Fruit fly (Drosophila melanogaster) whole organism, adult: Measurements from ENCODE around the gene CG16820.

ENCODE experiments used
- CG11617 ChIP-seq: fragments of 200-800 bp; sonication (Bioruptor generic); optimal IDR thresholded peaks from 2 replicates; lab custom pipeline; 2017; ENCODE audit warnings: mild to moderate bottlenecking, missing biosample characterization, missing genetic modification reagents, missing genetic modification characterization
- CG12768 ChIP-seq: fragments of 200-800 bp; sonication (Bioruptor generic); optimal IDR thresholded peaks from 2 replicates; lab custom pipeline; 2017; ENCODE audit warnings: missing biosample characterization, missing genetic modification characterization, mild to moderate bottlenecking, moderate library complexity, missing genetic modification reagents
- CG14711 ChIP-seq: fragments of 200-800 bp; sonication (Bioruptor generic); optimal IDR thresholded peaks from 2 replicates; lab custom pipeline; 2018; ENCODE audit warnings: missing biosample characterization, mild to moderate bottlenecking, missing genetic modification characterization, moderate library complexity
- CG1620 ChIP-seq: fragments of 200-800 bp; sonication (Bioruptor generic); optimal IDR thresholded peaks from 2 replicates; lab custom pipeline; 2016; ENCODE audit warnings: missing biosample characterization, missing genetic modification characterization
- CG33017 ChIP-seq: fragments of 200-800 bp; sonication (Bioruptor generic); optimal IDR thresholded peaks from 2 replicates; lab custom pipeline; 2018; ENCODE audit warnings: missing biosample characterization, mild to moderate bottlenecking, missing genetic modification characterization, moderate library complexity
- CG5204 ChIP-seq: fragments of 200-800 bp; sonication (Bioruptor generic); optimal IDR thresholded peaks from 2 replicates; lab custom pipeline; 2016; ENCODE audit warnings: missing biosample characterization, missing genetic modification characterization
- CG7045 ChIP-seq: fragments of 200-800 bp; sonication (Bioruptor generic); optimal IDR thresholded peaks from 2 replicates; lab custom pipeline; 2017; ENCODE audit warnings: missing biosample characterization, mild to moderate bottlenecking, missing genetic modification characterization
- CG7101 ChIP-seq: fragments of 200-800 bp; sonication (Bioruptor generic); optimal IDR thresholded peaks from 2 replicates; lab custom pipeline; 2018; ENCODE audit warnings: missing biosample characterization, mild to moderate bottlenecking, missing genetic modification characterization, moderate library complexity
- Clk ChIP-seq: fragments of 200-800 bp; sonication (Bioruptor generic); optimal IDR thresholded peaks from 2 replicates; lab custom pipeline; 2017; ENCODE audit warnings: missing biosample characterization, missing genetic modification characterization
- Crg-1 ChIP-seq: fragments of 200-800 bp; sonication (Bioruptor generic); optimal IDR thresholded peaks from 2 replicates; lab custom pipeline; 2016; ENCODE audit warnings: missing biosample characterization, missing genetic modification characterization
- Hr96 ChIP-seq: fragments of 200-800 bp; sonication (Bioruptor generic); optimal IDR thresholded peaks from 2 replicates; lab custom pipeline; 2016; ENCODE audit warnings: missing biosample characterization, missing genetic modification characterization
- Mnt ChIP-seq: fragments of 200-800 bp; sonication (Bioruptor generic); optimal IDR thresholded peaks from 2 replicates; lab custom pipeline; 2016; ENCODE audit warnings: missing biosample characterization, mild to moderate bottlenecking, missing genetic modification characterization
- bab1 ChIP-seq: fragments of 200-800 bp; sonication (Bioruptor generic); optimal IDR thresholded peaks from 3 replicates; lab custom pipeline; 2019; ENCODE audit warnings: missing biosample characterization, mild to moderate bottlenecking, missing genetic modification characterization, moderate library complexity
- cic ChIP-seq: fragments of 200-800 bp; sonication (Bioruptor generic); optimal IDR thresholded peaks from 2 replicates; lab custom pipeline; 2017; ENCODE audit warnings: missing biosample characterization, mild to moderate bottlenecking, missing genetic modification characterization, moderate library complexity
- cnc ChIP-seq, 2 experiments: fragments of >200 bp; optimal IDR thresholded peaks; 2 replicates each; lab custom pipeline; 2017
- kay ChIP-seq: fragments of 200-800 bp; sonication (Bioruptor generic); peaks from one replicate; lab custom pipeline; 2016; ENCODE audit warnings: missing biosample characterization, missing genetic modification characterization, borderline replicate concordance
- ovo ChIP-seq: fragments of 200-800 bp; sonication (Bioruptor generic); optimal IDR thresholded peaks from 2 replicates; lab custom pipeline; 2016; ENCODE audit warnings: missing biosample characterization, missing genetic modification characterization
- pad ChIP-seq: fragments of 200-800 bp; sonication (Bioruptor generic); optimal IDR thresholded peaks from 3 replicates; lab custom pipeline; 2017; ENCODE audit warnings: missing biosample characterization, missing genetic modification characterization, mild to moderate bottlenecking, moderate library complexity, missing genetic modification reagents
- tj ChIP-seq: fragments of 200-800 bp; sonication (Bioruptor generic); optimal IDR thresholded peaks from 3 replicates; lab custom pipeline; 2017; ENCODE audit warnings: missing biosample characterization, mild to moderate bottlenecking, missing genetic modification characterization, moderate library complexity
- toe ChIP-seq: fragments of 200-800 bp; sonication (Bioruptor generic); optimal IDR thresholded peaks from 2 replicates; lab custom pipeline; 2016; ENCODE audit warnings: missing biosample characterization, missing genetic modification characterization

The CG16820 gene

dm6 chr2L:13291066-13291434 is 45.0 kb downstream of the CG16820 start:
- TF ChIP-seq Clk (GFP tag; lab: Kevin White, UChicago) (no peak), CG12768 (GFP tag; lab: Kevin White, UChicago) (no peak), Hr96 (GFP tag; lab: Kevin White, UChicago) (peak; percentile 13), cnc (optimal IDR thresholded peaks at IDR 0.05; lab: Kevin White, UChicago) (no peak), CG33017 (no peak), CG7101 (tag; lab: Kevin White, UChicago) (no peak)

- peak; percentile 48 for TF ChIP-seq kay (GFP tag; lab: Kevin White, UChicago)
- no peak for TF ChIP-seq pad
- TF ChIP-seq cnc (optimal IDR thresholded peaks at IDR 0.05; lab: Kevin White, UChicago): peak in 1 of 2 experiments; percentile 41
These were observed 46.0 kb downstream of the CG16820 start for dm6 chr2L:13291960-13292487.

dm6 chr2L:13292626-13293025 is 46.6 kb downstream of the CG16820 start, which contains the start of gene CG16824:
Gene CG16824, plus strand, starts transcription at chr2L:13293009.
- TF ChIP-seq toe (GFP tag; lab: Kevin White, UChicago) (no peak), ovo (GFP tag; lab: Kevin White, UChicago) (no peak), Crg-1 (GFP tag; lab: Kevin White, UChicago) (no peak), CG12768 (GFP tag; lab: Kevin White, UChicago) (no peak), CG5204 (GFP tag; lab: Kevin White, UChicago) (no peak), Clk (GFP tag; lab: Kevin White, UChicago) (no peak), CG7101 (tag; lab: Kevin White, UChicago) (no peak), cic (no peak), CG33017 (no peak), kay (GFP tag; lab: Kevin White, UChicago) (no peak), CG7045 (no peak), cnc (optimal IDR thresholded peaks at IDR 0.05; lab: Kevin White, UChicago) (no peak), Mnt (GFP tag; lab: Kevin White, UChicago) (no peak), pad (no peak), tj (no peak), bab1 (GFP tag; lab: Kevin White, UChicago) (no peak), CG14711 (tag; lab: Kevin White, UChicago) (no peak), CG1620 (no peak)

- TF ChIP-seq kay (GFP tag; lab: Kevin White, UChicago): no peak
- peak; percentile 32 for TF ChIP-seq Mnt (GFP tag; lab: Kevin White, UChicago)
- no peak for TF ChIP-seq toe (GFP tag; lab: Kevin White, UChicago)
- TF ChIP-seq CG5204 (GFP tag; lab: Kevin White, UChicago): no peak
- no peak for TF ChIP-seq Clk (GFP tag; lab: Kevin White, UChicago)
- TF ChIP-seq Hr96 (GFP tag; lab: Kevin White, UChicago): no peak
- TF ChIP-seq CG12768 (GFP tag; lab: Kevin White, UChicago): peak; percentile 6
- TF ChIP-seq CG14711 (tag; lab: Kevin White, UChicago): peak; percentile 65
- TF ChIP-seq Crg-1 (GFP tag; lab: Kevin White, UChicago): no peak
- no peak for TF ChIP-seq cnc (optimal IDR thresholded peaks at IDR 0.05; lab: Kevin White, UChicago)
- TF ChIP-seq tj: peak; percentile 92
- no peak for TF ChIP-seq CG33017
- TF ChIP-seq CG1620: no peak
- no peak for TF ChIP-seq CG7045
- no peak for TF ChIP-seq CG11617 (GFP tag; lab: Kevin White, UChicago)
- TF ChIP-seq cic: no peak
- TF ChIP-seq pad: peak; percentile 22
These were observed 50.1 kb downstream of the CG16820 start for dm6 chr2L:13295978-13296702.

- TF ChIP-seq cnc (optimal IDR thresholded peaks at IDR 0.05; lab: Kevin White, UChicago) (no peak), toe (GFP tag; lab: Kevin White, UChicago) (no peak), Crg-1 (GFP tag; lab: Kevin White, UChicago) (no peak), CG7101 (tag; lab: Kevin White, UChicago) (no peak), Hr96 (GFP tag; lab: Kevin White, UChicago) (no peak), CG11617 (GFP tag; lab: Kevin White, UChicago) (no peak), CG33017 (no peak), CG7045 (no peak), Clk (GFP tag; lab: Kevin White, UChicago) (no peak), kay (GFP tag; lab: Kevin White, UChicago) (peak; percentile 94), tj (no peak), bab1 (GFP tag; lab: Kevin White, UChicago) (no peak), pad (no peak), CG12768 (GFP tag; lab: Kevin White, UChicago) (no peak), CG5204 (GFP tag; lab: Kevin White, UChicago) (no peak), ovo (GFP tag; lab: Kevin White, UChicago) (no peak), cic (peak; percentile 68), Mnt (GFP tag; lab: Kevin White, UChicago) (no peak)
These were observed 50.7 kb downstream of the CG16820 start for dm6 chr2L:13296703-13297230.
